Fruit fly (Drosophila melanogaster) whole organism, embryonic: Measurements from ENCODE around the gene rasp.

Experiments used
- Abd-B ChIP-seq: fragments of 200-800 bp; sonication (Bioruptor generic); optimal IDR thresholded peaks from 2 replicates; lab custom pipeline; 2018; ENCODE audit warnings: missing biosample characterization, mild to moderate bottlenecking, missing genetic modification characterization, moderate library complexity
- Adf1 ChIP-seq: fragments of 200-800 bp; sonication (Bioruptor generic); IDR thresholded peaks from 2 replicates; pipeline ENCODE4 v1.3.6; 2022; ENCODE audit warnings: missing biosample characterization, missing genetic modification characterization
- Atf6 ChIP-seq: fragments of 200-800 bp; sonication (Bioruptor generic); IDR thresholded peaks from 2 replicates; pipeline ENCODE4 v1.3.6; 2022; ENCODE audit warnings: missing biosample characterization, missing genetic modification characterization
- Awh ChIP-seq: fragments of 200-800 bp; sonication (Bioruptor generic); IDR thresholded peaks from 2 replicates; pipeline ENCODE4, ENCODE4 v1.3.6; 2022; ENCODE audit warnings: missing biosample characterization, missing genetic modification characterization
- Bgb ChIP-seq: fragments of 200-800 bp; sonication (Bioruptor generic); IDR thresholded peaks from 2 replicates; pipeline ENCODE4 v1.3.6; 2022; ENCODE audit warnings: missing biosample characterization, missing genetic modification characterization; ENCODE audit not compliant: partially characterized antibody
- CG10147 ChIP-seq: fragments of 200-800 bp; sonication (Bioruptor generic); optimal IDR thresholded peaks from 2 replicates; lab custom pipeline; 2019; ENCODE audit warnings: missing biosample characterization, mild to moderate bottlenecking, missing genetic modification characterization, moderate library complexity
- CG11696 ChIP-seq: fragments of 200-800 bp; sonication (Bioruptor generic); IDR thresholded peaks from 2 replicates; pipeline ENCODE4 v1.3.6; 2022; ENCODE audit warnings: missing biosample characterization, missing genetic modification characterization
- CG12236 ChIP-seq: fragments of 200-800 bp; sonication (Bioruptor generic); optimal IDR thresholded peaks from 2 replicates; lab custom pipeline; 2016; ENCODE audit warnings: missing biosample characterization, missing genetic modification characterization
- CG13894 ChIP-seq: fragments of 200-800 bp; sonication (Bioruptor generic); optimal IDR thresholded peaks from 3 replicates; lab custom pipeline; 2018; ENCODE audit warnings: missing biosample characterization, mild to moderate bottlenecking, missing genetic modification characterization, moderate library complexity
- CG14014 ChIP-seq: fragments of 200-800 bp; sonication (Bioruptor generic); IDR thresholded peaks from 2 replicates; pipeline ENCODE4 v1.3.6; 2022; ENCODE audit warnings: missing biosample characterization, missing genetic modification characterization
- CG14860 ChIP-seq: fragments of 200-800 bp; sonication (Bioruptor generic); IDR thresholded peaks from 3 replicates; pipeline ENCODE4 v1.3.6; 2022; ENCODE audit warnings: missing biosample characterization, missing genetic modification characterization; ENCODE audit not compliant: partially characterized antibody
- CG1603 ChIP-seq: fragments of 200-800 bp; sonication (Bioruptor generic); optimal IDR thresholded peaks from 2 replicates; lab custom pipeline; 2019; ENCODE audit warnings: missing biosample characterization, mild to moderate bottlenecking, missing genetic modification characterization, moderate library complexity
- CG32767 ChIP-seq: fragments of 200-800 bp; sonication (Bioruptor generic); IDR thresholded peaks from 2 replicates; pipeline ENCODE4 v1.3.6; 2022; ENCODE audit warnings: missing biosample characterization, missing genetic modification characterization
- CG3838 ChIP-seq: fragments of 200-800 bp; sonication (Bioruptor generic); optimal IDR thresholded peaks from 3 replicates; lab custom pipeline; 2016; ENCODE audit warnings: missing biosample characterization, missing genetic modification characterization
- CG4360 ChIP-seq: fragments of 200-800 bp; sonication (Bioruptor generic); IDR thresholded peaks from 2 replicates; pipeline ENCODE4 v1.3.6; 2022; ENCODE audit warnings: missing biosample characterization, missing genetic modification characterization
- CG6791 ChIP-seq: fragments of 200-800 bp; sonication (Bioruptor generic); IDR thresholded peaks from 3 replicates; pipeline ENCODE4 v1.3.6; 2022; ENCODE audit warnings: missing biosample characterization, missing genetic modification characterization; ENCODE audit not compliant: partially characterized antibody
- CG9609 ChIP-seq: fragments of 200-800 bp; sonication (Bioruptor generic); optimal IDR thresholded peaks from 3 replicates; lab custom pipeline; 2016; ENCODE audit warnings: missing biosample characterization, missing genetic modification characterization
- Drgx ChIP-seq: fragments of 200-800 bp; sonication (Bioruptor generic); IDR thresholded peaks from 2 replicates; pipeline ENCODE4 v1.3.6; 2022; ENCODE audit warnings: missing biosample characterization, missing genetic modification characterization
- E2f2 ChIP-seq: fragments of 200-800 bp; sonication (Bioruptor generic); IDR thresholded peaks from 2 replicates; pipeline ENCODE4 v1.3.6; 2022; ENCODE audit warnings: missing biosample characterization, missing genetic modification characterization
- Gsc ChIP-seq: fragments of 200-800 bp; sonication (Bioruptor generic); IDR thresholded peaks from 2 replicates; pipeline ENCODE4 v1.3.6; 2022; ENCODE audit warnings: missing biosample characterization, missing genetic modification characterization
- Lhr ChIP-seq: fragments of 200-800 bp; sonication (Bioruptor generic); optimal IDR thresholded peaks from 3 replicates; lab custom pipeline; 2017; ENCODE audit warnings: mild to moderate bottlenecking, missing biosample characterization, missing genetic modification reagents, missing genetic modification characterization
- MESR4 ChIP-seq: fragments of 200-800 bp; sonication (Bioruptor generic); optimal IDR thresholded peaks from 2 replicates; lab custom pipeline; 2018; ENCODE audit warnings: missing biosample characterization, mild to moderate bottlenecking, missing genetic modification characterization, moderate library complexity
- NFAT ChIP-seq: fragments of 200-800 bp; sonication (Bioruptor generic); IDR thresholded peaks from 2 replicates; pipeline ENCODE4 v1.3.6; 2022; ENCODE audit warnings: missing biosample characterization, missing genetic modification characterization
- Nf-YB ChIP-seq: fragments of 200-800 bp; sonication (Bioruptor generic); optimal IDR thresholded peaks from 3 replicates; lab custom pipeline; 2019; ENCODE audit warnings: missing biosample characterization, mild to moderate bottlenecking, missing genetic modification characterization, moderate library complexity
- Six4 ChIP-seq: fragments of 200-800 bp; sonication (Bioruptor generic); optimal IDR thresholded peaks from 2 replicates; lab custom pipeline; 2016; ENCODE audit warnings: missing biosample characterization, missing genetic modification characterization
- Ssrp ChIP-seq: fragments of 200-800 bp; sonication (Bioruptor generic); optimal IDR thresholded peaks from 2 replicates; lab custom pipeline; 2018; ENCODE audit warnings: missing biosample characterization, mild to moderate bottlenecking, missing genetic modification characterization, moderate library complexity
- al ChIP-seq: fragments of 200-800 bp; sonication (Bioruptor generic); IDR thresholded peaks from 2 replicates; pipeline ENCODE4 v1.3.6; 2022; ENCODE audit warnings: missing biosample characterization, missing genetic modification characterization
- bsh ChIP-seq, 2 experiments: fragments of 200-800 bp; sonication (Bioruptor generic); optimal IDR thresholded peaks; 2 replicates each; lab custom pipeline; 2017 to 2018; ENCODE audit warnings: mild to moderate bottlenecking in 2 of 2, missing biosample characterization in 2 of 2, missing genetic modification characterization in 2 of 2, moderate library complexity in 1 of 2
- chif ChIP-seq, 2 experiments: fragments of 200-800 bp; sonication (Bioruptor generic); optimal IDR thresholded peaks; 3 replicates each; lab custom pipeline; 2016; ENCODE audit warnings: missing biosample characterization in 2 of 2, missing genetic modification characterization in 2 of 2
- en ChIP-seq: fragments of 200-800 bp; sonication (Bioruptor generic); optimal IDR thresholded peaks from 2 replicates; lab custom pipeline; 2016; ENCODE audit warnings: missing biosample characterization, missing genetic modification characterization
- ewg ChIP-seq: fragments of 200-800 bp; sonication (Bioruptor generic); optimal IDR thresholded peaks from 3 replicates; lab custom pipeline; 2017; ENCODE audit warnings: mild to moderate bottlenecking, missing biosample characterization, missing genetic modification reagents, missing genetic modification characterization
- fd102C ChIP-seq: fragments of 200-800 bp; sonication (Bioruptor generic); optimal IDR thresholded peaks from 2 replicates; lab custom pipeline; 2018; ENCODE audit warnings: missing biosample characterization, mild to moderate bottlenecking, missing genetic modification characterization, moderate library complexity
- gem ChIP-seq: fragments of 200-800 bp; sonication (Bioruptor generic); optimal IDR thresholded peaks from 2 replicates; lab custom pipeline; 2019; ENCODE audit warnings: missing biosample characterization, mild to moderate bottlenecking, missing genetic modification characterization, moderate library complexity
- grn ChIP-seq: fragments of 200-800 bp; sonication (Bioruptor generic); optimal IDR thresholded peaks from 3 replicates; lab custom pipeline; 2017; ENCODE audit warnings: missing biosample characterization, missing genetic modification characterization
- ind ChIP-seq: fragments of 200-800 bp; sonication (Bioruptor generic); optimal IDR thresholded peaks from 3 replicates; lab custom pipeline; 2016; ENCODE audit warnings: missing biosample characterization, missing genetic modification characterization
- insv ChIP-seq, 2 experiments: fragments of 200-800 bp; sonication (Bioruptor generic); optimal IDR thresholded peaks; 3 replicates each; lab custom pipeline; 2016 to 2018; ENCODE audit warnings: missing biosample characterization in 2 of 2, missing genetic modification characterization in 2 of 2
- jigr1 ChIP-seq: fragments of 200-800 bp; sonication (Bioruptor generic); IDR thresholded peaks from 3 replicates; pipeline ENCODE4 v1.3.6; 2022; ENCODE audit warnings: missing biosample characterization, missing genetic modification characterization
- kni ChIP-seq: fragments of 200-800 bp; sonication (Bioruptor generic); optimal IDR thresholded peaks from 3 replicates; lab custom pipeline; 2017; ENCODE audit warnings: mild to moderate bottlenecking, missing biosample characterization, missing genetic modification reagents, missing genetic modification characterization
- nmo ChIP-seq: fragments of 200-800 bp; sonication (Bioruptor generic); optimal IDR thresholded peaks from 2 replicates; lab custom pipeline; 2018; ENCODE audit warnings: missing biosample characterization, mild to moderate bottlenecking, missing genetic modification characterization, moderate library complexity
- oc ChIP-seq: fragments of 200-800 bp; sonication (Bioruptor generic); optimal IDR thresholded peaks from 2 replicates; lab custom pipeline; 2018; ENCODE audit warnings: missing biosample characterization, mild to moderate bottlenecking, missing genetic modification characterization, moderate library complexity
- p53 ChIP-seq: fragments of 200-800 bp; sonication (Bioruptor generic); optimal IDR thresholded peaks from 2 replicates; lab custom pipeline; 2016; ENCODE audit warnings: missing biosample characterization, missing genetic modification characterization
- rib ChIP-seq: fragments of 200-800 bp; sonication (Bioruptor generic); IDR thresholded peaks from 2 replicates; pipeline ENCODE4 v1.3.6; 2022; ENCODE audit warnings: missing biosample characterization, missing genetic modification characterization
- sc ChIP-seq, 3 experiments: fragments of >200 bp in 2 of 3; fragments of 200-800 bp in 1 of 3; sonication (Bioruptor generic) in 1 of 3; optimal IDR thresholded peaks; 2 replicates in 2 of 3; 3 replicates in 1 of 3; lab custom pipeline; 2017; ENCODE audit warnings: mild to moderate bottlenecking in 1 of 3, missing biosample characterization in 1 of 3, missing genetic modification characterization in 1 of 3, missing genetic modification reagents in 1 of 3
- ssp ChIP-seq: fragments of 200-800 bp; sonication (Bioruptor generic); IDR thresholded peaks from 2 replicates; pipeline ENCODE4 v1.3.6; 2022; ENCODE audit warnings: missing biosample characterization, missing genetic modification characterization
- tin ChIP-seq: fragments of 200-800 bp; sonication (Bioruptor generic); optimal IDR thresholded peaks from 3 replicates; lab custom pipeline; 2016; ENCODE audit warnings: missing biosample characterization, missing genetic modification characterization
- tio ChIP-seq: fragments of 200-800 bp; sonication (Bioruptor generic); optimal IDR thresholded peaks from 2 replicates; lab custom pipeline; 2017; ENCODE audit warnings: missing biosample characterization, missing genetic modification characterization, inconsistent platforms
- unc-4 ChIP-seq: fragments of 200-800 bp; sonication (Bioruptor generic); IDR thresholded peaks from 2 replicates; pipeline ENCODE4 v1.3.6; 2022; ENCODE audit warnings: missing biosample characterization, missing genetic modification characterization; ENCODE audit not compliant: partially characterized antibody
- unpg ChIP-seq: fragments of 200-800 bp; sonication (Bioruptor generic); optimal IDR thresholded peaks from 3 replicates; lab custom pipeline; 2018; ENCODE audit warnings: missing biosample characterization, mild to moderate bottlenecking, missing genetic modification characterization, moderate library complexity
- wor ChIP-seq: fragments of 200-800 bp; sonication (Bioruptor generic); IDR thresholded peaks from 2 replicates; pipeline ENCODE4 v1.3.6; 2022; ENCODE audit warnings: missing biosample characterization, missing genetic modification characterization

Gene rasp

dm6 chr3L:3178530-3179096 lies 16.6 kb downstream of the rasp start, which contains the start of the genes MnM and Girdin (continued):
- TF ChIP-seq Six4 (GFP tag; lab: Kevin White, UChicago) (peak; percentile 19), al (peak; percentile 44; the same call in 1 of the 2 replicates), kni (GFP tag; lab: Kevin White, UChicago) (no peak), insv (GFP tag; optimal IDR thresholded peaks at IDR 0.05; lab: Kevin White, UChicago) (no peak), tin (GFP tag; lab: Kevin White, UChicago) (peak; percentile 69), ind (GFP tag; lab: Kevin White, UChicago) (peak; percentile 76), unc-4 (GFP tag; lab: Robert Waterston, UW) (peak; percentile 87), CG6791 (GFP tag; lab: Robert Waterston, UW) (peak; percentile 69; the same call in 1 of the 3 replicates), chif (GFP tag; optimal IDR thresholded peaks at IDR 0.05; lab: Kevin White, UChicago) (peak; percentile 37 to 74), rib (GFP tag; lab: Robert Waterston, UW) (no peak), Abd-B (peak; percentile 75), CG4360 (GFP tag; lab: Robert Waterston, UW) (no peak), CG14860 (peak; percentile 80), CG1603 (tag; lab: Kevin White, UChicago) (no peak), Bgb (GFP tag; lab: Robert Waterston, UW) (peak; percentile 74), nmo (GFP tag; lab: Kevin White, UChicago) (peak; percentile 87), ewg (peak; percentile 10), Ssrp (tag; lab: Kevin White, UChicago) (peak; percentile 46), Nf-YB (GFP tag; lab: Kevin White, UChicago) (no peak), CG3838 (no peak), Drgx (GFP tag; lab: Robert Waterston, UW) (no peak), MESR4 (GFP tag; lab: Kevin White, UChicago) (peak; percentile 63), fd102C (GFP tag; lab: Kevin White, UChicago) (no peak), Gsc (GFP tag; lab: Robert Waterston, UW) (no peak), sc (optimal IDR thresholded peaks at IDR 0.05; lab: Kevin White, UChicago) (no peak), sc (GFP tag; optimal IDR thresholded peaks at IDR 0.05; lab: Kevin White, UChicago) (no peak), bsh (GFP tag; optimal IDR thresholded peaks at IDR 0.05; lab: Kevin White, UChicago) (peak in 1 of 2 experiments; percentile 41), p53 (GFP tag; lab: Kevin White, UChicago) (peak; percentile 40), grn (GFP tag; lab: Kevin White, UChicago) (no peak), en (GFP tag; lab: Kevin White, UChicago) (no peak), CG11696 (no peak), oc (tag; lab: Kevin White, UChicago) (no peak), CG9609 (GFP tag; lab: Kevin White, UChicago) (peak; percentile 79), NFAT (peak; percentile 62; the same call in 1 of the 2 replicates), jigr1 (GFP tag; lab: Robert Waterston, UW) (no peak), CG32767 (GFP tag; lab: Robert Waterston, UW) (no peak), Awh (GFP tag; lab: Robert Waterston, UW) (no peak), CG10147 (GFP tag; lab: Kevin White, UChicago) (no peak), Lhr (GFP tag; lab: Kevin White, UChicago) (peak; percentile 72), Atf6 (GFP tag; lab: Robert Waterston, UW) (no peak; the same call in 1 of the 2 replicates), gem (no peak), tio (GFP tag; lab: Kevin White, UChicago) (no peak), E2f2 (peak; percentile 84), CG12236 (GFP tag; lab: Kevin White, UChicago) (peak; percentile 1), unpg (GFP tag; lab: Kevin White, UChicago) (no peak), CG14014 (GFP tag; lab: Robert Waterston, UW) (peak; percentile 37; the same call in 1 of the 2 replicates), ssp (peak; percentile 66), CG13894 (no peak), wor (GFP tag; lab: Robert Waterston, UW) (peak; percentile 24; the same call in 1 of the 2 replicates), Adf1 (GFP tag; lab: Robert Waterston, UW) (no peak)
